Worm (Caenorhabditis elegans): ENCODE measurements around the gene ikke-1.

Gene ikke-1

ce11 chrIII:9052371-9052978 is 2.0 kb upstream of the ikke-1 start (continued):
- TF ChIP-seq F26F4.8 (GFP tag; conservative IDR thresholded peaks at IDR 0.05) (0 out of 2 replicates have a peak, but pooled peaks have one; percentile 42), dmd-9 (GFP tag; IDR thresholded peaks at IDR 0.05) (0 out of 2 replicates have a peak, but pooled peaks have one; percentile 7), ceh-62 (tag; optimal IDR thresholded peaks at IDR 0.05) (no peak), hlh-30 (tag; optimal IDR thresholded peaks at IDR 0.05; ENCODE audit: insufficient read depth) (peak; percentile 65), lin-29 (GFP tag; IDR thresholded peaks at IDR 0.05) (no peak; the same call in 1 of the 2 replicates), mxl-2 (GFP tag; conservative IDR thresholded peaks at IDR 0.05) (no peak), dve-1 (tag; optimal IDR thresholded peaks at IDR 0.05; ENCODE audit: insufficient read depth) (peak; percentile 4), nhr-28 (tag; optimal IDR thresholded peaks at IDR 0.05) (peak; percentile 22), nhr-102 (tag; optimal IDR thresholded peaks at IDR 0.05) (no peak), nhr-237 (tag; optimal IDR thresholded peaks at IDR 0.05) (no peak), nhr-10 (tag; optimal IDR thresholded peaks at IDR 0.05) (no peak), Y75B8A.6 (GFP tag; IDR thresholded peaks at IDR 0.05) (peak; percentile 79; the same call in 1 of the 2 replicates), mep-1 (tag; optimal IDR thresholded peaks at IDR 0.05) (peak; percentile 54), R02D3.7 (tag; optimal IDR thresholded peaks at IDR 0.05) (no peak), skn-1 (tag; optimal IDR thresholded peaks at IDR 0.05) (no peak), spr-1 (tag; optimal IDR thresholded peaks at IDR 0.05) (no peak), madf-5 (GFP tag; IDR thresholded peaks at IDR 0.05) (no peak), zfp-3 (GFP tag; conservative IDR thresholded peaks at IDR 0.05) (peak; percentile 79), set-16 (GFP tag; IDR thresholded peaks at IDR 0.05) (peak; percentile 74), zag-1 (tag; optimal IDR thresholded peaks at IDR 0.05) (no peak), Y48G9A.11 (GFP tag; IDR thresholded peaks at IDR 0.05) (peak; percentile 69), daf-19 (GFP tag; conservative IDR thresholded peaks at IDR 0.05) (no peak), Y105C5A.15 (GFP tag; IDR thresholded peaks at IDR 0.05) (peak; percentile 88), ztf-7 (tag; optimal IDR thresholded peaks at IDR 0.05) (no peak), nhr-11 (tag; optimal IDR thresholded peaks at IDR 0.05) (peak; percentile 14), unc-130 (GFP tag; optimal IDR thresholded peaks at IDR 0.05) (no peak), D1046.2 (GFP tag; IDR thresholded peaks at IDR 0.05) (peak; percentile 73), fos-1 (tag; optimal IDR thresholded peaks at IDR 0.05) (no peak), nhr-42 (GFP tag; IDR thresholded peaks at IDR 0.05) (no peak), ces-1 (GFP tag; optimal IDR thresholded peaks at IDR 0.05) (no peak), hmg-1.1 (GFP tag; IDR thresholded peaks at IDR 0.05) (peak; percentile 82), ZK546.5 (tag; optimal IDR thresholded peaks at IDR 0.05) (no peak), fkh-10 (GFP tag; optimal IDR thresholded peaks at IDR 0.05) (no peak), lsy-2 (tag; optimal IDR thresholded peaks at IDR 0.05) (no peak), attf-4 (tag; optimal IDR thresholded peaks at IDR 0.05) (no peak), php-3 (GFP tag; IDR thresholded peaks at IDR 0.05) (no peak; the same call in 1 of the 2 replicates), madf-9 (GFP tag; conservative IDR thresholded peaks at IDR 0.05) (0 out of 2 replicates have a peak, but pooled peaks have one; percentile 25), hlh-11 (tag; optimal IDR thresholded peaks at IDR 0.05) (peak; percentile 68), zip-11 (GFP tag; IDR thresholded peaks at IDR 0.05) (peak; percentile 44; the same call in 1 of the 2 replicates), daf-16 (GFP tag; optimal IDR thresholded peaks at IDR 0.05) (peak in 1 of 2 experiments; percentile 29), daf-16 (tag; optimal IDR thresholded peaks at IDR 0.05) (peak; percentile 6), mes-2 (tag; optimal IDR thresholded peaks at IDR 0.05; ENCODE audit: poor library complexity, severe bottlenecking) (peak; percentile 59), mxl-3 (GFP tag; optimal IDR thresholded peaks at IDR 0.05) (peak; percentile 68), gei-8 (GFP tag; optimal IDR thresholded peaks at IDR 0.05) (no peak), nhr-76 (tag; optimal IDR thresholded peaks at IDR 0.05) (no peak), lin-39 (tag; optimal IDR thresholded peaks at IDR 0.05) (no peak), dpl-1 (GFP tag; optimal IDR thresholded peaks at IDR 0.05) (peak; percentile 11), hif-1 (tag; optimal IDR thresholded peaks at IDR 0.05) (peak in 1 of 2 experiments; percentile 10), aha-1 (tag) (peak; percentile 99), mdt-29 (GFP tag; IDR thresholded peaks at IDR 0.05) (0 out of 2 replicates have a peak, but pooled peaks have one; percentile 19), lin-38 (GFP tag; IDR thresholded peaks at IDR 0.05) (peak; percentile 40; the same call in 1 of the 2 replicates)

All from whole organism, L4 larva.